Worm (Caenorhabditis elegans) whole organism, L1 larva: ENCODE data around the gene nsy-4.

Experiments used
- C16A3.4 ChIP-seq: fragments of 150-350 bp; optimal IDR thresholded peaks from 2 replicates; lab custom pipeline; 2014; ENCODE audit warnings: missing biosample characterization, missing genetic modification characterization
- F16B12.6 ChIP-seq: fragments of 150-350 bp; optimal IDR thresholded peaks from 2 replicates; lab custom pipeline; 2014; ENCODE audit warnings: missing biosample characterization, missing genetic modification characterization
- aha-1 ChIP-seq: fragments of 150-350 bp; optimal IDR thresholded peaks from 2 replicates; lab custom pipeline; 2014; ENCODE audit warnings: missing biosample characterization, missing genetic modification characterization
- alr-1 ChIP-seq: fragments of 200-800 bp; sonication (Bioruptor generic); optimal IDR thresholded peaks from 2 replicates; lab custom pipeline; 2018; ENCODE audit warnings: borderline replicate concordance, mild to moderate bottlenecking, missing genetic modification characterization, missing compliant biosample characterization
- aly-2 ChIP-seq: fragments of 150-350 bp; optimal IDR thresholded peaks from 2 replicates; lab custom pipeline; 2014; ENCODE audit warnings: missing biosample characterization, missing genetic modification characterization
- ama-1 ChIP-seq: fragments of 150-350 bp; optimal IDR thresholded peaks from 2 replicates; lab custom pipeline; 2014
- blmp-1 ChIP-seq: fragments of 150-350 bp; optimal IDR thresholded peaks from 2 replicates; lab custom pipeline; 2014; ENCODE audit warnings: missing biosample characterization, missing genetic modification characterization
- ceh-82 ChIP-seq, 3 experiments: fragments of 150-350 bp in 1 of 3; sonication (generic microtip) in 2 of 3; optimal IDR thresholded peaks; 2 replicates each; lab custom pipeline; 2014 to 2017; ENCODE audit warnings: missing biosample characterization in 3 of 3, missing genetic modification characterization in 3 of 3
- dpl-1 ChIP-seq, 3 experiments: fragments of 150-350 bp in 2 of 3; sonication (generic microtip) in 1 of 3; optimal IDR thresholded peaks; 2 replicates each; lab custom pipeline; 2014 to 2017; ENCODE audit warnings: missing biosample characterization in 3 of 3, missing genetic modification characterization in 3 of 3, missing genetic modification reagents in 3 of 3
- dsc-1 ChIP-seq: sonication (generic microtip); optimal IDR thresholded peaks from 2 replicates; lab custom pipeline; 2016; ENCODE audit warnings: mild to moderate bottlenecking, missing genetic modification characterization, missing compliant biosample characterization
- efl-1 ChIP-seq, 4 experiments: fragments of 150-350 bp; optimal IDR thresholded peaks in 3 of 4; peaks in 1 of 4; 1 replicate in 1 of 4; 2 replicates in 3 of 4; lab custom pipeline; 2014; ENCODE audit warnings: missing biosample characterization in 2 of 4, missing genetic modification characterization in 2 of 4, missing genetic modification reagents in 2 of 4
- egl-27 ChIP-seq, 2 experiments: fragments of 150-350 bp in 1 of 2; sonication (generic microtip); optimal IDR thresholded peaks; 3 replicates each; lab custom pipeline; 2017 to 2018; ENCODE audit warnings: missing biosample characterization in 2 of 2, missing genetic modification characterization in 2 of 2, missing genetic modification reagents in 2 of 2
- elt-2 ChIP-seq: sonication (generic microtip); optimal IDR thresholded peaks from 2 replicates; lab custom pipeline; 2016; ENCODE audit warnings: missing genetic modification characterization, mild to moderate bottlenecking, inconsistent platforms, missing compliant biosample characterization, missing genetic modification reagents
- elt-3 ChIP-seq, 6 experiments: fragments of 150-350 bp in 1 of 6; sonication (generic microtip); optimal IDR thresholded peaks; 2 replicates each; lab custom pipeline; 2017 to 2018; ENCODE audit warnings: missing biosample characterization in 6 of 6, missing genetic modification characterization in 6 of 6, inconsistent platforms in 1 of 6
- ets-5 ChIP-seq: fragments of 200-800 bp; sonication (Bioruptor generic); IDR thresholded peaks from 2 replicates; pipeline ENCODE4 v1.3.6; 2022; ENCODE audit warnings: missing genetic modification characterization, missing compliant biosample characterization
- fkh-10 ChIP-seq: sonication (generic microtip); optimal IDR thresholded peaks from 2 replicates; lab custom pipeline; 2017; ENCODE audit warnings: missing biosample characterization, missing genetic modification reagents, missing genetic modification characterization
- fkh-4 ChIP-seq: sonication (generic microtip); optimal IDR thresholded peaks from 2 replicates; lab custom pipeline; 2016; ENCODE audit warnings: missing compliant biosample characterization, missing genetic modification characterization, borderline replicate concordance
- fkh-8 ChIP-seq: sonication (generic microtip); optimal IDR thresholded peaks from 2 replicates; lab custom pipeline; 2016; ENCODE audit warnings: mild to moderate bottlenecking, missing genetic modification characterization, missing compliant biosample characterization
- fos-1 ChIP-seq: fragments of 150-350 bp; optimal IDR thresholded peaks from 2 replicates; lab custom pipeline; 2014; ENCODE audit warnings: missing biosample characterization, missing genetic modification characterization
- grh-1 ChIP-seq: fragments of 200-800 bp; sonication (Bioruptor generic); IDR thresholded peaks from 2 replicates; pipeline ENCODE4 v1.3.6; 2022; ENCODE audit warnings: missing genetic modification reagents, missing genetic modification characterization, missing compliant biosample characterization
- hlh-17 ChIP-seq: fragments of 200-800 bp; sonication (Bioruptor generic); optimal IDR thresholded peaks from 2 replicates; lab custom pipeline; 2018; ENCODE audit warnings: missing genetic modification characterization, mild to moderate bottlenecking, missing compliant biosample characterization, moderate library complexity, borderline replicate concordance
- hpl-2 ChIP-seq: fragments of 150-350 bp; optimal IDR thresholded peaks from 2 replicates; lab custom pipeline; 2014; ENCODE audit warnings: missing biosample characterization, missing genetic modification reagents, missing genetic modification characterization
- irx-1 ChIP-seq: sonication (generic microtip); optimal IDR thresholded peaks from 2 replicates; lab custom pipeline; 2016; ENCODE audit warnings: missing genetic modification characterization, missing compliant biosample characterization
- lin-13 ChIP-seq: fragments of 150-350 bp; optimal IDR thresholded peaks from 2 replicates; lab custom pipeline; 2014; ENCODE audit warnings: missing biosample characterization, missing genetic modification reagents, missing genetic modification characterization
- lin-35 ChIP-seq, 2 experiments: fragments of 150-350 bp; optimal IDR thresholded peaks; 2 replicates each; lab custom pipeline; 2014; ENCODE audit warnings: missing biosample characterization in 2 of 2, missing genetic modification characterization in 2 of 2, missing genetic modification reagents in 2 of 2
- lin-39 ChIP-seq: fragments of 150-350 bp; optimal IDR thresholded peaks from 2 replicates; lab custom pipeline; 2014; ENCODE audit warnings: missing biosample characterization, missing genetic modification reagents, missing genetic modification characterization
- lir-3 ChIP-seq: sonication (generic microtip); optimal IDR thresholded peaks from 2 replicates; lab custom pipeline; 2016; ENCODE audit warnings: mild to moderate bottlenecking, missing genetic modification characterization, moderate library complexity, missing compliant biosample characterization; ENCODE audit not compliant: poor library complexity
- lsy-2 ChIP-seq, 2 experiments: fragments of 150-350 bp; optimal IDR thresholded peaks; 2 replicates each; lab custom pipeline; 2014; ENCODE audit warnings: missing biosample characterization in 2 of 2, missing genetic modification characterization in 2 of 2
- nhr-11 ChIP-seq: fragments of 150-350 bp; optimal IDR thresholded peaks from 2 replicates; lab custom pipeline; 2014; ENCODE audit warnings: missing biosample characterization, missing genetic modification characterization
- nhr-20 ChIP-seq: sonication (generic microtip); optimal IDR thresholded peaks from 2 replicates; lab custom pipeline; 2016; ENCODE audit warnings: mild to moderate bottlenecking, missing genetic modification characterization, missing compliant biosample characterization
- nhr-28 ChIP-seq: fragments of 150-350 bp; optimal IDR thresholded peaks from 2 replicates; lab custom pipeline; 2014; ENCODE audit warnings: missing biosample characterization, missing genetic modification characterization
- nhr-47 ChIP-seq: sonication (generic microtip); optimal IDR thresholded peaks from 2 replicates; lab custom pipeline; 2016; ENCODE audit warnings: mild to moderate bottlenecking, missing genetic modification characterization, moderate library complexity, missing compliant biosample characterization
- nhr-76 ChIP-seq: sonication (generic microtip); optimal IDR thresholded peaks from 2 replicates; lab custom pipeline; 2017; ENCODE audit warnings: missing biosample characterization, missing genetic modification characterization
- nhr-77 ChIP-seq: fragments of 150-350 bp; optimal IDR thresholded peaks from 2 replicates; lab custom pipeline; 2014; ENCODE audit warnings: missing biosample characterization, missing genetic modification characterization
- nhr-84 ChIP-seq: sonication (generic microtip); optimal IDR thresholded peaks from 2 replicates; lab custom pipeline; 2017; ENCODE audit warnings: missing biosample characterization, missing genetic modification characterization
- nhr-85 ChIP-seq: sonication (generic microtip); peaks from one replicate; lab custom pipeline; 2016; ENCODE audit warnings: missing genetic modification characterization, inconsistent platforms, missing compliant biosample characterization
- pag-3 ChIP-seq: sonication (generic microtip); optimal IDR thresholded peaks from 2 replicates; lab custom pipeline; 2017; ENCODE audit warnings: missing genetic modification characterization, mild to moderate bottlenecking, missing compliant biosample characterization, antibody characterized with exemption, borderline replicate concordance; ENCODE audit not compliant: insufficient read depth
- pqm-1 ChIP-seq: sonication (generic microtip); optimal IDR thresholded peaks from 3 replicates; lab custom pipeline; 2017; ENCODE audit warnings: missing biosample characterization, missing genetic modification characterization
- rnt-1 ChIP-seq: sonication (generic microtip); optimal IDR thresholded peaks from 2 replicates; lab custom pipeline; 2016; ENCODE audit warnings: mild to moderate bottlenecking, missing genetic modification characterization, moderate library complexity, missing compliant biosample characterization
- sox-4 ChIP-seq: sonication (generic microtip); optimal IDR thresholded peaks from 2 replicates; lab custom pipeline; 2016; ENCODE audit warnings: missing genetic modification characterization, missing compliant biosample characterization
- sptf-1 ChIP-seq: fragments of 150-350 bp; optimal IDR thresholded peaks from 2 replicates; lab custom pipeline; 2014; ENCODE audit warnings: missing biosample characterization, missing genetic modification characterization
- swsn-7 ChIP-seq: sonication (generic microtip); optimal IDR thresholded peaks from 2 replicates; lab custom pipeline; 2016; ENCODE audit warnings: missing genetic modification characterization, missing compliant biosample characterization
- tbx-2 ChIP-seq: sonication (generic microtip); optimal IDR thresholded peaks from 2 replicates; lab custom pipeline; 2016; ENCODE audit warnings: missing genetic modification characterization, missing compliant biosample characterization
- tlp-1 ChIP-seq: fragments of 150-350 bp; optimal IDR thresholded peaks from 2 replicates; lab custom pipeline; 2014; ENCODE audit warnings: missing biosample characterization, missing genetic modification characterization
- unc-86 ChIP-seq: sonication (generic microtip); optimal IDR thresholded peaks from 2 replicates; lab custom pipeline; 2016; ENCODE audit warnings: missing genetic modification characterization, missing compliant biosample characterization
- xbp-1 ChIP-seq: sonication (generic microtip); optimal IDR thresholded peaks from 2 replicates; lab custom pipeline; 2016; ENCODE audit warnings: missing genetic modification characterization, missing compliant biosample characterization
- ztf-11 ChIP-seq, 2 experiments: sonication (generic microtip); optimal IDR thresholded peaks; 2 replicates each; lab custom pipeline; 2016 to 2017; ENCODE audit warnings: missing genetic modification characterization in 2 of 2, missing biosample characterization in 1 of 2, missing compliant biosample characterization in 1 of 2
- ztf-4 ChIP-seq: fragments of 150-350 bp; optimal IDR thresholded peaks from 2 replicates; lab custom pipeline; 2014; ENCODE audit warnings: missing biosample characterization, missing genetic modification characterization

The nsy-4 gene

DNA sequence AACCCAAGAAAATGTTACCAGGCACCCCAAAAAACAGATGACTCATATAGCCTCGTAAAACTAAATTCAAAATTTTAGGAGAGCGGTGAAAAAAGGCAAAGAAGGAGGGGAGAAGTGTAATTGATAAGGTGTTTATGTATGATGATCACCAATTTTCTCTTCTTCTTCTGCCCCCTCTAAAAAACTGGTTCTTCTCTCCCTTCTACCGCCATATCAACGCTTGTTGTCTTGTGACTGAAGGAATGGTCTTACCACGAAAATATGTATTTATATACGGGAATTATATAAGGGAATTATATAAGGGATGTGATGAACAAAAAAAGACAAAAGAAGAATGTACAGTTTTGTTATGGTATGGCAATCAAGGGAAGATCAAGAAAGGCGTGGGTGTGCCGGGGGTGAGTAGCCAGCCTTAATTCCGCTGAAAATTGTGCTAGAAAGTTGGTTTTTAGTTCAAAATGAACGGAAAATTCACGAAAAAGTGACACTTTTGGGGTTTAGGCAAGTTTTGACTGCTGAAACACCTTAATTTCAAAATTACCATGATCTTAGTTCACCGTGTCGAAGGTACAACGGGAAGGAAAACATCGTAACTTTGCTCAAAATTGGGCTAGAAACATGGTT, 41.6 kb upstream of the nsy-4 start (continued):
- no peak for TF ChIP-seq nhr-28 (tag; lab: Kevin White, UChicago)
- no peak for TF ChIP-seq tlp-1 (tag; lab: Kevin White, UChicago)
- peak; percentile 62 for TF ChIP-seq ama-1
- TF ChIP-seq nhr-84, result no peak
- TF ChIP-seq lir-3 (tag; lab: Kevin White, UChicago), result no peak
- no peak for TF ChIP-seq dsc-1
- TF ChIP-seq nhr-20 (tag; lab: Kevin White, UChicago), result peak; percentile 74
- peak in 4 of 6 experiments; percentile 17 to 90 (median 80) for TF ChIP-seq elt-3 (tag; optimal IDR thresholded peaks at IDR 0.05; lab: Kevin White, UChicago)
- peak; percentile 63 for TF ChIP-seq tbx-2 (tag; lab: Kevin White, UChicago)
- TF ChIP-seq nhr-47, result peak; percentile 32
- TF ChIP-seq lsy-2 (tag; optimal IDR thresholded peaks at IDR 0.05; lab: Kevin White, UChicago), result peak in 1 of 2 experiments; percentile 58
- peak; percentile 18 to 64 (median 38) for TF ChIP-seq dpl-1 (GFP tag; optimal IDR thresholded peaks at IDR 0.05; lab: Kevin White, UChicago)
- TF ChIP-seq nhr-85 (tag; lab: Kevin White, UChicago), result peak; percentile 82
- TF ChIP-seq ztf-11 (tag; optimal IDR thresholded peaks at IDR 0.05; lab: Kevin White, UChicago), result no peak

DNA sequence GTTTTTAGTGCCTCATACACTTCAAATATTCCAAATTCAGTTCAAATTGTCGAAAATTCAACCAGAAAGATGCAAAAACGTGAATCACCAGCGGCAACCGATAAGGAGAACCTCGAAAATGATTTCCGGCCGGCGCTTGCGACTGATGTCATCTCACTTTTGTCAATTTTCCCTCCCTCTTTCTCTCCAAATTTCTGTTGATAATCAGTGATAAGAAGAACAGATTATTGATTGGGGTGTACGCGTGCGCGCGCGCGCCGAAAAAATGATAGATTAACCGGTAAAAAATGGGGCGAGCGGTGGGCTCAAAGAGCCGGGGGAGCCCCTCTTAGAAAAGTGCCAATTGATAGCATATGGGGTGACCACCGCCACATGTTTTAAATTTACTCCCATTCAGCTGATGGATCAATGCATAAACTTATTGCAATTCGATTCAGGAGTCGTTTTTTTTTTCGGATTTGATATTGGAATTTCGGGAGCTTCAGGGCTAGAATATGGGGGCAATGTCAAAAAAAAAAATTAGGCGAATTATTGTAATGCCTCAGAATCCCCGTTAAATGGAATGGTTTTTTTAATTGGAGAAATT, 38.5 kb upstream of the nsy-4 start:
- no peak for TF ChIP-seq dpl-1 (GFP tag; optimal IDR thresholded peaks at IDR 0.05; lab: Kevin White, UChicago)
- peak; percentile 25 for TF ChIP-seq pqm-1 (tag; lab: Kevin White, UChicago)
- no peak for TF ChIP-seq ztf-11 (tag; optimal IDR thresholded peaks at IDR 0.05; lab: Kevin White, UChicago)
- TF ChIP-seq hlh-17 (GFP tag; lab: Kevin White, UChicago), result no peak
- TF ChIP-seq grh-1 (GFP tag; lab: Robert Waterston, UW), result no peak
- no peak for TF ChIP-seq ztf-4
- TF ChIP-seq ceh-82 (tag; optimal IDR thresholded peaks at IDR 0.05; lab: Kevin White, UChicago), result no peak
- no peak for TF ChIP-seq fkh-10 (GFP tag; lab: Kevin White, UChicago)
- TF ChIP-seq hpl-2 (GFP tag; lab: Kevin White, UChicago), result no peak
- TF ChIP-seq irx-1 (tag; lab: Kevin White, UChicago), result no peak
- TF ChIP-seq lin-13 (GFP tag; lab: Kevin White, UChicago), result no peak
- TF ChIP-seq dsc-1, result peak; percentile 85
- TF ChIP-seq C16A3.4, result no peak
- no peak for TF ChIP-seq lin-39 (tag; lab: Kevin White, UChicago)
- TF ChIP-seq lin-35 (GFP tag; optimal IDR thresholded peaks at IDR 0.05; lab: Kevin White, UChicago), result peak in 1 of 2 experiments; percentile 36
- no peak for TF ChIP-seq pag-3 (tag; lab: Kevin White, UChicago)
- TF ChIP-seq xbp-1 (tag; lab: Kevin White, UChicago), result no peak
- peak; percentile 51 for TF ChIP-seq blmp-1 (tag; lab: Kevin White, UChicago)
- no peak for TF ChIP-seq tlp-1 (tag; lab: Kevin White, UChicago)
- TF ChIP-seq elt-2, result peak; percentile 75
- TF ChIP-seq ama-1, result no peak
- TF ChIP-seq nhr-85 (tag; lab: Kevin White, UChicago), result no peak
- TF ChIP-seq ets-5 (GFP tag; lab: Robert Waterston, UW), result no peak
- peak in 1 of 6 experiments; percentile 62 for TF ChIP-seq elt-3 (tag; optimal IDR thresholded peaks at IDR 0.05; lab: Kevin White, UChicago)
- no peak for TF ChIP-seq lsy-2 (tag; optimal IDR thresholded peaks at IDR 0.05; lab: Kevin White, UChicago)
- TF ChIP-seq F16B12.6 (tag; lab: Kevin White, UChicago), result no peak
- TF ChIP-seq aha-1 (tag; lab: Kevin White, UChicago), result no peak
- no peak for TF ChIP-seq nhr-11 (tag; lab: Kevin White, UChicago)
- TF ChIP-seq aly-2 (tag; lab: Kevin White, UChicago), result no peak
- TF ChIP-seq fkh-8 (tag; lab: Kevin White, UChicago), result no peak
- TF ChIP-seq swsn-7 (tag; lab: Kevin White, UChicago), result no peak
- TF ChIP-seq nhr-76 (tag; lab: Kevin White, UChicago), result no peak
- TF ChIP-seq tbx-2 (tag; lab: Kevin White, UChicago), result no peak
- no peak for TF ChIP-seq efl-1 (optimal IDR thresholded peaks at IDR 0.05; lab: Kevin White, UChicago)
- TF ChIP-seq efl-1 (GFP tag; optimal IDR thresholded peaks at IDR 0.05 in 1 of 2; lab: Kevin White, UChicago), result peak in 1 of 2 experiments; percentile 52
- peak; percentile 59 for TF ChIP-seq fkh-4
- TF ChIP-seq sox-4 (tag; lab: Kevin White, UChicago), result no peak
- TF ChIP-seq fos-1 (tag; lab: Kevin White, UChicago), result no peak
- no peak for TF ChIP-seq unc-86 (tag; lab: Kevin White, UChicago)
- no peak for TF ChIP-seq egl-27 (tag; optimal IDR thresholded peaks at IDR 0.05; lab: Kevin White, UChicago)
- TF ChIP-seq alr-1 (tag; lab: Kevin White, UChicago), result no peak
- TF ChIP-seq rnt-1, result no peak
- no peak for TF ChIP-seq sptf-1 (tag; lab: Kevin White, UChicago)
- no peak for TF ChIP-seq nhr-77 (tag; lab: Kevin White, UChicago)
